Worm (Caenorhabditis elegans) whole organism, L3 larva: Measurements from ENCODE around the gene str-139.

Experiments
- R02D3.7 ChIP-seq: fragments of 150-350 bp; optimal IDR thresholded peaks from 2 replicates; lab custom pipeline; 2014; ENCODE audit warnings: missing biosample characterization, missing genetic modification characterization
- daf-12 ChIP-seq: fragments of 150-350 bp; optimal IDR thresholded peaks from 2 replicates; lab custom pipeline; 2014; ENCODE audit warnings: missing biosample characterization, missing genetic modification reagents, missing genetic modification characterization
- egl-27 ChIP-seq: sonication (generic microtip); optimal IDR thresholded peaks from 4 replicates; lab custom pipeline; 2017; ENCODE audit warnings: missing biosample characterization, missing genetic modification reagents, missing genetic modification characterization
- nhr-12 ChIP-seq: fragments of 150-350 bp; optimal IDR thresholded peaks from 2 replicates; lab custom pipeline; 2014; ENCODE audit warnings: missing biosample characterization, missing genetic modification characterization
- pqm-1 ChIP-seq: fragments of 150-350 bp; optimal IDR thresholded peaks from 2 replicates; lab custom pipeline; 2017; ENCODE audit warnings: missing biosample characterization, missing genetic modification characterization, inconsistent platforms
- skn-1 ChIP-seq: fragments of 150-350 bp; optimal IDR thresholded peaks from 2 replicates; lab custom pipeline; 2014; ENCODE audit warnings: missing biosample characterization, missing genetic modification characterization
- ztf-11 ChIP-seq: fragments of 150-350 bp; optimal IDR thresholded peaks from 2 replicates; lab custom pipeline; 2014; ENCODE audit warnings: missing biosample characterization, missing genetic modification characterization

ce11 chrV:8104473-8104872 lies 42.5 kb upstream of the str-139 start, which contains the start of gene srlf-16:
- no peak for TF ChIP-seq egl-27 (tag; lab: Kevin White, UChicago)
- TF ChIP-seq pqm-1 (tag; lab: Kevin White, UChicago), result no peak
- no peak for TF ChIP-seq R02D3.7 (tag; lab: Kevin White, UChicago)
- TF ChIP-seq nhr-12 (tag; lab: Kevin White, UChicago), result no peak
- no peak for TF ChIP-seq skn-1 (tag; lab: Kevin White, UChicago)
- no peak for TF ChIP-seq ztf-11 (tag; lab: Kevin White, UChicago)
- TF ChIP-seq daf-12 (tag; lab: Kevin White, UChicago), result no peak
